Fruit fly (Drosophila melanogaster): ENCODE measurements around the gene hh.

The hh gene

DNA sequence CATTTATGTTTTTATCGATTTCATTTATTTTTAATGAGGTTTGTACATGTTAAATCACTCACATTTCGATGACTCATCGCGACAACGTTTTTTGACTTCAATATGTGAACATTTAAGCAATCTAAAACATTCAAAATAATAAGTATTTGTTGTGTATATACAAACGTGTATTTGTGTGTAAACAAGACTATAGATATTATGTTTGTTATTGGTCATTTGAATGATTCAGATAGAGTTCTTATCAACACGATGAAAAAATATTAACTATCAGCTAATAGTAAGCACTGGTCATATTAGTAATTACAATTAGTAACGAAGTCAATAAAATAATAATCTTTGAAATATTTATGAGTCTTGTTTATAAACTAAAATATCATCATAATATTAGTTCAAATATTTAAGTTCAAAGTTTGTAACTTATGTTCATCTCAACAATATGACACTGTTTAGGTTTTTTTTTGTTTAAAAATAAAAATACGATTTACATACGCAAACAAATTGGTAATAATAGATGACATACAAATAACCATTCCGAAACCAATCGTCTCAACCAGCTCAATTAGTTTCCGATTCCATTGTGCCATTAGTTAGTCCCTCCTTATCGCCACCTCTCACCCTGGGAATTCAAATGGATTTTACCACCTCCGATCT lies 39.4 kb upstream of the hh start (continued):
- TF ChIP-seq CG3838 (GFP tag; optimal IDR thresholded peaks at IDR 0.05): no peak
- TF ChIP-seq CG15479 (GFP tag; optimal IDR thresholded peaks at IDR 0.05): no peak
- no peak for TF ChIP-seq CG12219 (GFP tag; optimal IDR thresholded peaks at IDR 0.05)
- TF ChIP-seq bbx (GFP tag; IDR thresholded peaks at IDR 0.05; ENCODE audit: partially characterized antibody): no peak
- TF ChIP-seq CG2129 (GFP tag; IDR thresholded peaks at IDR 0.05; ENCODE audit: partially characterized antibody): no peak
- TF ChIP-seq CG32767 (GFP tag; IDR thresholded peaks at IDR 0.05): no peak
- no peak for TF ChIP-seq nom (GFP tag; optimal IDR thresholded peaks at IDR 0.05)
- no peak for TF ChIP-seq CG10267 (tag; optimal IDR thresholded peaks at IDR 0.05)
- TF ChIP-seq ac (GFP tag; optimal IDR thresholded peaks at IDR 0.05): no peak
- TF ChIP-seq CG10543 (GFP tag; optimal IDR thresholded peaks at IDR 0.05): no peak
- no peak for TF ChIP-seq run (tag; optimal IDR thresholded peaks at IDR 0.05)
- TF ChIP-seq sna (GFP tag; IDR thresholded peaks at IDR 0.05; ENCODE audit: partially characterized antibody): no peak
- TF ChIP-seq CG30431 (GFP tag; optimal IDR thresholded peaks at IDR 0.05): no peak
- TF ChIP-seq exex (tag; optimal IDR thresholded peaks at IDR 0.05): peak; percentile 75
- no peak for TF ChIP-seq Trl (optimal IDR thresholded peaks at IDR 0.05)
- no peak for TF ChIP-seq Trl (GFP tag; optimal IDR thresholded peaks at IDR 0.05)
- TF ChIP-seq CoRest (tag; optimal IDR thresholded peaks at IDR 0.05): no peak
- no peak for TF ChIP-seq corto (GFP tag; optimal IDR thresholded peaks at IDR 0.05)
- TF ChIP-seq CG9932 (GFP tag; IDR thresholded peaks at IDR 0.05): no peak
- TF ChIP-seq CG3847 (GFP tag; IDR thresholded peaks at IDR 0.05): no peak
- no peak for TF ChIP-seq knrl (GFP tag; IDR thresholded peaks at IDR 0.05; ENCODE audit: partially characterized antibody)
- TF ChIP-seq gt (GFP tag; IDR thresholded peaks at IDR 0.05): no peak
- TF ChIP-seq CG16813 (GFP tag; IDR thresholded peaks at IDR 0.05; ENCODE audit: partially characterized antibody): no peak
- TF ChIP-seq gsb (GFP tag; IDR thresholded peaks at IDR 0.05): no peak
- no peak for TF ChIP-seq Taf1 (GFP tag; IDR thresholded peaks at IDR 0.05)
- no peak for TF ChIP-seq CG7745 (tag; optimal IDR thresholded peaks at IDR 0.05)
- no peak for TF ChIP-seq CG6689 (GFP tag; IDR thresholded peaks at IDR 0.05)
- no peak for TF ChIP-seq CG11093 (GFP tag; IDR thresholded peaks at IDR 0.05)
- TF ChIP-seq ken (GFP tag; IDR thresholded peaks at IDR 0.05): no peak
- no peak for TF ChIP-seq sr (GFP tag; IDR thresholded peaks at IDR 0.05)
- no peak for TF ChIP-seq CG1832 (GFP tag; optimal IDR thresholded peaks at IDR 0.05)
- TF ChIP-seq sqz (GFP tag; optimal IDR thresholded peaks at IDR 0.05): no peak
- TF ChIP-seq eve (GFP tag; optimal IDR thresholded peaks at IDR 0.05): no peak
- TF ChIP-seq CG17361 (GFP tag; IDR thresholded peaks at IDR 0.05): no peak
- TF ChIP-seq usp (GFP tag; optimal IDR thresholded peaks at IDR 0.05): no peak
- no peak for TF ChIP-seq CG7839 (tag; optimal IDR thresholded peaks at IDR 0.05)
- no peak for TF ChIP-seq CG8478 (optimal IDR thresholded peaks at IDR 0.05)
- TF ChIP-seq stc (GFP tag; IDR thresholded peaks at IDR 0.05): no peak
- peak; percentile 38 for TF ChIP-seq tap (tag; optimal IDR thresholded peaks at IDR 0.05)
- TF ChIP-seq CG10209 (GFP tag; optimal IDR thresholded peaks at IDR 0.05): no peak
- TF ChIP-seq fd3F (GFP tag; optimal IDR thresholded peaks at IDR 0.05): no peak
- TF ChIP-seq trem (tag; optimal IDR thresholded peaks at IDR 0.05): no peak
- peak; percentile 27 for TF ChIP-seq CG13296 (GFP tag; optimal IDR thresholded peaks at IDR 0.05)
- TF ChIP-seq CG15269 (tag; optimal IDR thresholded peaks at IDR 0.05): no peak
- peak; percentile 5 for TF ChIP-seq CG8944 (GFP tag; optimal IDR thresholded peaks at IDR 0.05)
- no peak for TF ChIP-seq CG31224 (GFP tag; IDR thresholded peaks at IDR 0.05)
- peak; percentile 49 for TF ChIP-seq nau (GFP tag; optimal IDR thresholded peaks at IDR 0.05)
- no peak for TF ChIP-seq CG9797 (GFP tag; optimal IDR thresholded peaks at IDR 0.05)
- no peak for TF ChIP-seq prd (optimal IDR thresholded peaks at IDR 0.05)
- no peak for TF ChIP-seq prd (GFP tag; IDR thresholded peaks at IDR 0.05)
- TF ChIP-seq gce (GFP tag; IDR thresholded peaks at IDR 0.05): no peak
- no peak for TF ChIP-seq CG43689 (GFP tag; IDR thresholded peaks at IDR 0.05)

Data from whole organism, embryonic.